Worm (Caenorhabditis elegans) whole organism, mixed stage, embryonic: Measurements from ENCODE around the gene C52E4.7.
A peak's percentile ranks its signal among the peaks of the same experiment; 100 is the strongest.

ENCODE experiments used
- M03D4.4 ChIP-seq: sonication (generic microtip); optimal IDR thresholded peaks from 2 replicates; lab custom pipeline; 2017; ENCODE audit warnings: mild to moderate bottlenecking, missing genetic modification characterization, missing compliant biosample characterization
- bed-3 ChIP-seq: fragments of 200-800 bp; sonication (Bioruptor generic); optimal IDR thresholded peaks from 3 replicates; lab custom pipeline; 2018; ENCODE audit warnings: mild to moderate bottlenecking, missing genetic modification characterization, moderate library complexity, missing compliant biosample characterization
- blmp-1 ChIP-seq: fragments of 150-350 bp; optimal IDR thresholded peaks from 2 replicates; lab custom pipeline; 2014; ENCODE audit warnings: missing biosample characterization, missing genetic modification characterization
- ceh-39 ChIP-seq: fragments of 150-350 bp; optimal IDR thresholded peaks from 2 replicates; lab custom pipeline; 2014; ENCODE audit warnings: missing biosample characterization, missing genetic modification characterization
- ceh-43 ChIP-seq: fragments of 200-800 bp; sonication (Bioruptor generic); optimal IDR thresholded peaks from 2 replicates; lab custom pipeline; 2018; ENCODE audit warnings: mild to moderate bottlenecking, missing genetic modification characterization, moderate library complexity, missing compliant biosample characterization
- ceh-83 ChIP-seq: fragments of 200-800 bp; sonication (Bioruptor generic); optimal IDR thresholded peaks from 2 replicates; lab custom pipeline; 2018; ENCODE audit warnings: mild to moderate bottlenecking, missing genetic modification characterization, missing compliant biosample characterization
- ces-1 ChIP-seq: fragments of 150-350 bp; optimal IDR thresholded peaks from 2 replicates; lab custom pipeline; 2014; ENCODE audit warnings: missing biosample characterization, missing genetic modification reagents, missing genetic modification characterization
- cnd-1 ChIP-seq: fragments of 200-800 bp; sonication (Bioruptor generic); optimal IDR thresholded peaks from 2 replicates; lab custom pipeline; 2018; ENCODE audit warnings: mild to moderate bottlenecking, missing genetic modification characterization, missing compliant biosample characterization
- elt-1 ChIP-seq: sonication (generic microtip); optimal IDR thresholded peaks from 2 replicates; lab custom pipeline; 2017; ENCODE audit warnings: missing genetic modification characterization, mild to moderate bottlenecking, missing compliant biosample characterization, antibody characterized with exemption, moderate library complexity, borderline replicate concordance; ENCODE audit not compliant: insufficient read depth
- ham-2 ChIP-seq: fragments of 200-800 bp; sonication (Bioruptor generic); optimal IDR thresholded peaks from 2 replicates; lab custom pipeline; 2018; ENCODE audit warnings: mild to moderate bottlenecking, missing genetic modification characterization, missing compliant biosample characterization
- hlh-1 ChIP-seq: fragments of 150-350 bp; optimal IDR thresholded peaks from 2 replicates; lab custom pipeline; 2014; ENCODE audit warnings: missing biosample characterization, missing genetic modification reagents, missing genetic modification characterization
- lin-32 ChIP-seq: fragments of 200-800 bp; sonication (Bioruptor generic); optimal IDR thresholded peaks from 2 replicates; lab custom pipeline; 2018; ENCODE audit warnings: mild to moderate bottlenecking, missing genetic modification characterization, missing compliant biosample characterization
- lsy-2 ChIP-seq: fragments of 150-350 bp; optimal IDR thresholded peaks from 2 replicates; lab custom pipeline; 2014; ENCODE audit warnings: missing biosample characterization, missing genetic modification characterization
- mab-5 ChIP-seq: fragments of 150-350 bp; optimal IDR thresholded peaks from 2 replicates; lab custom pipeline; 2014; ENCODE audit warnings: missing biosample characterization, missing genetic modification characterization
- mls-2 ChIP-seq: sonication (generic microtip); optimal IDR thresholded peaks from 2 replicates; lab custom pipeline; 2016; ENCODE audit warnings: mild to moderate bottlenecking, missing genetic modification characterization, moderate library complexity, missing compliant biosample characterization
- nhr-12 ChIP-seq: fragments of 150-350 bp; optimal IDR thresholded peaks from 2 replicates; lab custom pipeline; 2014; ENCODE audit warnings: missing biosample characterization, missing genetic modification characterization
- nhr-2 ChIP-seq: fragments of 150-350 bp; optimal IDR thresholded peaks from 2 replicates; lab custom pipeline; 2014; ENCODE audit warnings: missing biosample characterization, missing genetic modification characterization
- nhr-237 ChIP-seq: fragments of 150-350 bp; optimal IDR thresholded peaks from 2 replicates; lab custom pipeline; 2014; ENCODE audit warnings: missing biosample characterization, missing genetic modification characterization
- nhr-28 ChIP-seq: fragments of 150-350 bp; optimal IDR thresholded peaks from 2 replicates; lab custom pipeline; 2014; ENCODE audit warnings: missing biosample characterization, missing genetic modification characterization
- nhr-76 ChIP-seq: sonication (generic microtip); optimal IDR thresholded peaks from 2 replicates; lab custom pipeline; 2017; ENCODE audit warnings: missing biosample characterization, missing genetic modification characterization
- pha-4 ChIP-seq: fragments of 150-350 bp; optimal IDR thresholded peaks from 2 replicates; lab custom pipeline; 2018; ENCODE audit warnings: missing biosample characterization, missing genetic modification reagents, missing genetic modification characterization
- sem-2 ChIP-seq: fragments of 200-800 bp; sonication (Bioruptor generic); optimal IDR thresholded peaks from 2 replicates; lab custom pipeline; 2018; ENCODE audit warnings: mild to moderate bottlenecking, missing genetic modification characterization, missing compliant biosample characterization
- snpc-4 ChIP-seq: fragments of 150-350 bp; optimal IDR thresholded peaks from 2 replicates; lab custom pipeline; 2014; ENCODE audit warnings: missing biosample characterization, missing genetic modification characterization
- tbx-8 ChIP-seq: fragments of 200-800 bp; sonication (Bioruptor generic); optimal IDR thresholded peaks from 2 replicates; lab custom pipeline; 2018; ENCODE audit warnings: mild to moderate bottlenecking, missing genetic modification characterization, moderate library complexity, missing compliant biosample characterization
- unc-39 ChIP-seq: fragments of 150-350 bp; optimal IDR thresholded peaks from 2 replicates; lab custom pipeline; 2014; ENCODE audit warnings: missing biosample characterization, missing genetic modification characterization
- ztf-11 ChIP-seq: fragments of 150-350 bp; optimal IDR thresholded peaks from 2 replicates; lab custom pipeline; 2014; ENCODE audit warnings: missing biosample characterization, missing genetic modification characterization

Gene C52E4.7

ce11 chrV:11985384-11985783, 8.7 kb upstream of the C52E4.7 start, which contains the start of gene mans-2:
TSS of gene mans-2 (minus strand) at chrV:11985484.
- TF ChIP-seq hlh-1 (no peak), tbx-8 (GFP tag; lab: Kevin White, UChicago) (no peak), lsy-2 (tag; lab: Kevin White, UChicago) (no peak), nhr-28 (tag; lab: Kevin White, UChicago) (no peak), nhr-12 (no peak), snpc-4 (tag; lab: Kevin White, UChicago) (no peak), nhr-76 (tag; lab: Kevin White, UChicago) (no peak), nhr-237 (tag; lab: Kevin White, UChicago) (no peak), bed-3 (GFP tag; lab: Kevin White, UChicago) (no peak), lin-32 (no peak), ceh-83 (no peak), ceh-39 (tag; lab: Kevin White, UChicago) (no peak), cnd-1 (no peak), ztf-11 (tag; lab: Kevin White, UChicago) (no peak), elt-1 (tag; lab: Kevin White, UChicago) (no peak), ham-2 (GFP tag; lab: Kevin White, UChicago) (no peak), blmp-1 (tag; lab: Kevin White, UChicago) (no peak)

- peak; percentile 80 for TF ChIP-seq blmp-1 (tag; lab: Kevin White, UChicago)
- no peak for TF ChIP-seq M03D4.4
- peak; percentile 97 for TF ChIP-seq ces-1 (GFP tag; lab: Kevin White, UChicago)
Measured at ce11 chrV:11986078-11986869, 7.8 kb upstream of the C52E4.7 start.

ce11 chrV:11989861-11990260, 4.2 kb upstream of the C52E4.7 start:
- TF ChIP-seq blmp-1 (tag; lab: Kevin White, UChicago) (peak; percentile 47), M03D4.4 (no peak)

ce11 chrV:11990511-11991127, 3.5 kb upstream of the C52E4.7 start:
- no peak for TF ChIP-seq blmp-1 (tag; lab: Kevin White, UChicago)
- peak; percentile 45 for TF ChIP-seq ces-1 (GFP tag; lab: Kevin White, UChicago)

ce11 chrV:11995862-11996261, 1.8 kb downstream of the C52E4.7 start, which contains the start of gene C52E4.12:
TSS of gene C52E4.12 (plus strand) at chrV:11996162.
- no peak for TF ChIP-seq ham-2 (GFP tag; lab: Kevin White, UChicago)
- TF ChIP-seq, all 35 proteins: peak for 0

- TF ChIP-seq pha-4 (tag; lab: Kevin White, UChicago) (no peak), lsy-2 (tag; lab: Kevin White, UChicago) (no peak), ces-1 (GFP tag; lab: Kevin White, UChicago) (no peak), sem-2 (GFP tag; lab: Kevin White, UChicago) (no peak), unc-39 (tag; lab: Kevin White, UChicago) (no peak), mls-2 (tag; lab: Kevin White, UChicago) (no peak), snpc-4 (tag; lab: Kevin White, UChicago) (no peak), ceh-43 (GFP tag; lab: Kevin White, UChicago) (no peak), nhr-2 (no peak), blmp-1 (tag; lab: Kevin White, UChicago) (no peak), mab-5 (tag; lab: Kevin White, UChicago) (no peak)
- TF ChIP-seq, all 35 proteins: peak for 0
Measured at ce11 chrV:11997403-11997802, 3.3 kb downstream of the C52E4.7 start.
